Worm (Caenorhabditis elegans): ENCODE measurements around the gene C05D11.1.

ce11 chrIII:6421473-6421872 is 14.9 kb upstream of the C05D11.1 start:
- TF ChIP-seq nhr-179 (tag; optimal IDR thresholded peaks at IDR 0.05) (no peak), pha-4 (tag; optimal IDR thresholded peaks at IDR 0.05) (no peak), hrde-1 (tag; optimal IDR thresholded peaks at IDR 0.05; ENCODE audit: borderline replicate concordance) (no peak), attf-3 (GFP tag; conservative IDR thresholded peaks at IDR 0.05) (no peak), ama-1 (optimal IDR thresholded peaks at IDR 0.05) (peak; percentile 43), ama-1 (GFP tag; optimal IDR thresholded peaks at IDR 0.05) (no peak), B0261.1 (tag; optimal IDR thresholded peaks at IDR 0.05) (no peak), lir-1 (GFP tag; conservative IDR thresholded peaks at IDR 0.05) (no peak), gei-17 (GFP tag; optimal IDR thresholded peaks at IDR 0.05) (no peak), efl-1 (GFP tag; optimal IDR thresholded peaks at IDR 0.05) (no peak)

All from whole organism, young adult.